Worm (Caenorhabditis elegans): ENCODE results near the gene drr-2.
A peak's percentile ranks its signal among the peaks of the same experiment; 100 is the strongest.

The drr-2 gene

DNA sequence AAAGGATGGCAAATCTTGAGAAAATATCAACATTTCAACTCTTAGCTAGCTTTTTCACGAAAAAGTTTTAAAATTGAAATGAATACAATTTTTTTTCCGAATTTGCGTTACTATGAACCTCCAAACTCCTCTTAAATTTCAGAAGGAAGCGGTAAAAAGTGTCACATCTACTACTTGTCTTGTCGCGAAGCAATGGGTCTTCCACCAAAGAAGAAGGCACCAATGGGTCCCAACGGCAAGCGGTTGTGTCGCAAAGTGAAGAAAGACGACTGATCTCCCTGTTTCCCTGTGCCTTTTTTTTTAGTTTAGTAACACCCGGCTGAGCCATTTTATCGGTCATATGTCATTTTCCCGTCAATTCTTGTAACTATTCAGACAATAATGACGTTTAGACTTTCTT lies 22.4 kb downstream of the drr-2 start:
- TF ChIP-seq nhr-23 (tag; optimal IDR thresholded peaks at IDR 0.05), result no peak
- TF ChIP-seq elt-1 (tag; optimal IDR thresholded peaks at IDR 0.05), result no peak
- TF ChIP-seq nhr-25 (tag; optimal IDR thresholded peaks at IDR 0.05), result no peak
- no peak for TF ChIP-seq ZK546.5 (tag; optimal IDR thresholded peaks at IDR 0.05)
- TF ChIP-seq fkh-10 (GFP tag; optimal IDR thresholded peaks at IDR 0.05), result no peak
- TF ChIP-seq ceh-82 (tag; optimal IDR thresholded peaks at IDR 0.05), result no peak
- TF ChIP-seq egl-5 (tag; optimal IDR thresholded peaks at IDR 0.05), result no peak
- TF ChIP-seq elt-3 (tag; optimal IDR thresholded peaks at IDR 0.05), result no peak
- no peak for TF ChIP-seq jun-1 (tag; optimal IDR thresholded peaks at IDR 0.05)
- no peak for TF ChIP-seq fos-1 (tag; optimal IDR thresholded peaks at IDR 0.05)
- TF ChIP-seq unc-39 (tag; optimal IDR thresholded peaks at IDR 0.05), result no peak
- no peak for TF ChIP-seq lin-15B (tag; optimal IDR thresholded peaks at IDR 0.05)
- no peak for TF ChIP-seq tbx-2 (tag; optimal IDR thresholded peaks at IDR 0.05)
- no peak for TF ChIP-seq nfya-1 (tag; optimal IDR thresholded peaks at IDR 0.05; ENCODE audit: insufficient read depth)
- no peak for TF ChIP-seq nhr-28 (tag; optimal IDR thresholded peaks at IDR 0.05)

ce11 chrIII:13616793-13617192 lies 26.6 kb downstream of the drr-2 start, which contains the start of gene T12D8.9:
Gene T12D8.9 (plus strand): TSS chrIII:13617104.
- TF ChIP-seq unc-39 (tag; optimal IDR thresholded peaks at IDR 0.05) (no peak), nhr-237 (tag; optimal IDR thresholded peaks at IDR 0.05) (no peak), nhr-11 (tag; optimal IDR thresholded peaks at IDR 0.05) (peak; percentile 26), snpc-4 (tag; optimal IDR thresholded peaks at IDR 0.05) (no peak), tbx-2 (tag; optimal IDR thresholded peaks at IDR 0.05) (no peak), nhr-25 (tag; optimal IDR thresholded peaks at IDR 0.05) (no peak)

DNA sequence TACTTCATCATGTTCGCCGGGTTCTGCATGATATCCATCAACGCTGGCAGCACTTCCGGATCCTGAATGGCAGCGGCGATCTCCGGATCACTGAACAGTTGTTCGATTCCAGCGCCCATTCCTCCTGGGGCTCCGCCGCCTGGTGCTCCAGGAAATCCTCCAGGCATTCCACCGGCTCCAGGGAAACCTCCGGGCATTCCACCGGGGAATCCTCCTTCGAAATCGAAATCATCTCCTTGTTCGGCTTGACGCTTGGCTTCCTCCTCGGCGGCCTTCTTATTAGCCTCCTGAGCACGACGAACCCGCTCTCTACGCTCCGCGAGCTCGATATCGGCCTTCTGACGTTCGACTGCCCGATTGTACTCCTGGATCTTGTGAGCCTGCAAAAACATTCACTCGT lies 27.8 kb downstream of the drr-2 start:
- TF ChIP-seq zag-1 (tag; optimal IDR thresholded peaks at IDR 0.05) (no peak), aly-2 (tag; optimal IDR thresholded peaks at IDR 0.05) (no peak), nhr-28 (tag; optimal IDR thresholded peaks at IDR 0.05) (no peak), nhr-76 (tag; optimal IDR thresholded peaks at IDR 0.05) (no peak), elt-1 (tag; optimal IDR thresholded peaks at IDR 0.05) (no peak), mdl-1 (tag; optimal IDR thresholded peaks at IDR 0.05) (no peak), unc-62 (GFP tag; optimal IDR thresholded peaks at IDR 0.05) (no peak), sea-2 (GFP tag; optimal IDR thresholded peaks at IDR 0.05) (no peak), elt-3 (tag; optimal IDR thresholded peaks at IDR 0.05) (no peak), hmg-11 (tag; optimal IDR thresholded peaks at IDR 0.05) (no peak), snpc-4 (tag; optimal IDR thresholded peaks at IDR 0.05) (no peak), nfya-1 (tag; optimal IDR thresholded peaks at IDR 0.05; ENCODE audit: insufficient read depth) (no peak), egl-5 (tag; optimal IDR thresholded peaks at IDR 0.05) (no peak), lsy-12 (tag; optimal IDR thresholded peaks at IDR 0.05) (no peak), nhr-43 (tag; optimal IDR thresholded peaks at IDR 0.05; ENCODE audit: poor library complexity, severe bottlenecking) (no peak), ceh-9 (tag; optimal IDR thresholded peaks at IDR 0.05) (no peak), lin-15B (tag; optimal IDR thresholded peaks at IDR 0.05) (no peak)

DNA sequence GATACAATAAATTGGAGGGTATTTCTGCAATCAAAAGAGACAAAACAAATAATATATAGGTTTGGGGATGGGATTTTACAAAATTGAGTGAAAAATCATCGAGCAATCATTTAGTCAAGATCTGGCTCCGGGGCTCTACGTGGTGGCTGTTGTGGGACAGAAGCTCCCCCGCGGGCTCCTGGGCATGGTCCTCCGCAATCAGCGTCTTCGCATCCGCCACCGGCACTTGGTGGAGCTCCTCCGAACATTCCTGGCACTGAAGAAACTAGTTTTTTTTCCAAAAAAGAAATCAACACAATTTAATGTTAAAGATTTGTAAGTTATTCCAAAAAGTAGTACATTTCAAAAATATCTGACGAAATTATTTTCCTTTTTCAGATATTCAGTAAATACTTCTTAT lies 28.6 kb downstream of the drr-2 start:
- TF ChIP-seq nhr-67 (tag; optimal IDR thresholded peaks at IDR 0.05), result no peak
- no peak for TF ChIP-seq fkh-10 (GFP tag; optimal IDR thresholded peaks at IDR 0.05)
- TF ChIP-seq ceh-28 (tag; optimal IDR thresholded peaks at IDR 0.05), result no peak
- no peak for TF ChIP-seq lsy-12 (tag; optimal IDR thresholded peaks at IDR 0.05)
- no peak for TF ChIP-seq nhr-77 (tag; optimal IDR thresholded peaks at IDR 0.05)
- no peak for TF ChIP-seq ceh-82 (tag; optimal IDR thresholded peaks at IDR 0.05)
- TF ChIP-seq R02D3.7 (tag; optimal IDR thresholded peaks at IDR 0.05), result no peak
- TF ChIP-seq ztf-11 (tag; optimal IDR thresholded peaks at IDR 0.05), result no peak
- TF ChIP-seq nhr-76 (tag; optimal IDR thresholded peaks at IDR 0.05), result no peak

DNA sequence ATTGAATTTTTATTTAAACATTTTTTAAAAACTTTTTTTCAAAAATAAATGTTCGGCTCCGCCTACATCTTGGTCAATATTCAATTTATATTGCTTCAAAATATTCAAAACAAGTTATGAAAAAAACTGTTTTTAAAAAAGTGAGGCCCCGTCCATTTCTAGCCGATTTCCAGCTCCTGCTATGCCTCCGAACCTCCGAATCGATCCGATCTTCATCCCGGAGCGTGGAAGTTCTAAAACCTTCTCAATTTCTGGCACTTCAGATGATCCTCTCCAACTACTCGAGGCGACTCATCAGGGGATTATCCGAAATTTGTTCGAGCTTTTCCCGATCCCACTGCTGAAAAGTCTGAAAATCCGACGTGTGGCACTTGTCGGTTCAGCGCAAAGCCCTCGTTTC lies 29.2 kb downstream of the drr-2 start:
- TF ChIP-seq nhr-23 (tag; optimal IDR thresholded peaks at IDR 0.05) (no peak), nhr-67 (tag; optimal IDR thresholded peaks at IDR 0.05) (no peak), ztf-11 (tag; optimal IDR thresholded peaks at IDR 0.05) (no peak), ceh-82 (tag; optimal IDR thresholded peaks at IDR 0.05) (no peak), ztf-4 (tag; optimal IDR thresholded peaks at IDR 0.05) (no peak), ceh-28 (tag; optimal IDR thresholded peaks at IDR 0.05) (no peak), lin-15B (tag; optimal IDR thresholded peaks at IDR 0.05) (no peak), ama-1 (optimal IDR thresholded peaks at IDR 0.05) (peak; percentile 24)
